Fruit fly (Drosophila melanogaster): ENCODE data around the gene CG3191.

Gene CG3191

DNA sequence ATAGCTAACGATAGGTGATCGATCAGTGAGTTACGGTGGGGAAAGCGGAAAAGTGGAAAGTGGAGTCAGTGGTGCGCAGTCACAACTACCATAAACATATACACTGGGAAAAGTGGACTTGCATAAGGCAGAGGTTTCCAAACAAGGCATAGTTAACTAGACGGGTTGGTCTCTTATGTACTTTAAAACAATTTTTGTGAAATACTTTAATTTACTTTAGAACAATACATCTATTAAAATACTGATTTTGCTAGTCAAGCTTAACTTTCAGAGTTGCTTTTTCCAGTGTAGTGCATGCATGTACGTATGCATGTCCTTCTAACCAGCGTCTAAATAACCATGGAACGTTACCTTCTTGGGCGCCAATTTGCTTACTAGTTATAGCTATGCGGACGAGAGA is 31.9 kb downstream of the CG3191 start (continued):
- peak; percentile 6 for TF ChIP-seq PHDP (tag; optimal IDR thresholded peaks at IDR 0.05)
- TF ChIP-seq CG12236 (GFP tag; optimal IDR thresholded peaks at IDR 0.05), result no peak
- TF ChIP-seq Blimp-1 (GFP tag; optimal IDR thresholded peaks at IDR 0.05), result peak; percentile 42
- TF ChIP-seq ftz-f1 (GFP tag; optimal IDR thresholded peaks at IDR 0.05), result no peak
- peak; percentile 2 for TF ChIP-seq ATbp (GFP tag; optimal IDR thresholded peaks at IDR 0.05)
- no peak for TF ChIP-seq prd (optimal IDR thresholded peaks at IDR 0.05)
- peak; percentile 30; the same call in 1 of the 3 replicates for TF ChIP-seq prd (GFP tag; IDR thresholded peaks at IDR 0.05)
- no peak for TF ChIP-seq CG13123 (GFP tag; optimal IDR thresholded peaks at IDR 0.05)
- no peak for TF ChIP-seq hkb (optimal IDR thresholded peaks at IDR 0.05)
- TF ChIP-seq hkb (GFP tag; IDR thresholded peaks at IDR 0.05), result 0 out of 2 replicates have a peak, but pooled peaks have one; percentile 9

dm6 chrX:2219246-2219645 is 32.5 kb downstream of the CG3191 start:
- no peak for TF ChIP-seq HLH54F (GFP tag; optimal IDR thresholded peaks at IDR 0.05)
- no peak for TF ChIP-seq so (GFP tag; IDR thresholded peaks at IDR 0.05)
- no peak for TF ChIP-seq CG17359 (tag; optimal IDR thresholded peaks at IDR 0.05)
- TF ChIP-seq Side (GFP tag; optimal IDR thresholded peaks at IDR 0.05), result no peak
- no peak for TF ChIP-seq dpn (GFP tag; optimal IDR thresholded peaks at IDR 0.05)
- TF ChIP-seq CG4328 (GFP tag; optimal IDR thresholded peaks at IDR 0.05), result peak; percentile 58
- peak; percentile 18 for TF ChIP-seq Deaf1 (tag; optimal IDR thresholded peaks at IDR 0.05)
- TF ChIP-seq Adf1 (GFP tag; IDR thresholded peaks at IDR 0.05), result no peak
- TF ChIP-seq chinmo (GFP tag; IDR thresholded peaks at IDR 0.05; ENCODE audit: partially characterized antibody), result 0 out of 4 replicates have a peak, but pooled peaks have one; percentile 21
- peak; percentile 46; the same call in 1 of the 3 replicates for TF ChIP-seq sr (GFP tag; IDR thresholded peaks at IDR 0.05)
- no peak for TF ChIP-seq CG4730 (GFP tag; IDR thresholded peaks at IDR 0.05)
- no peak for TF ChIP-seq CG3847 (GFP tag; IDR thresholded peaks at IDR 0.05)
- peak; percentile 89 for TF ChIP-seq CG10543 (GFP tag; optimal IDR thresholded peaks at IDR 0.05)
- TF ChIP-seq CG8478 (optimal IDR thresholded peaks at IDR 0.05), result no peak
- TF ChIP-seq Spps (tag; optimal IDR thresholded peaks at IDR 0.05), result no peak
- TF ChIP-seq abd-A (tag; optimal IDR thresholded peaks at IDR 0.05), result peak; percentile 26
- TF ChIP-seq otp (GFP tag; IDR thresholded peaks at IDR 0.05), result no peak
- TF ChIP-seq CG13296 (GFP tag; optimal IDR thresholded peaks at IDR 0.05), result no peak
- peak; percentile 61 for TF ChIP-seq sd (tag; optimal IDR thresholded peaks at IDR 0.05)
- no peak for TF ChIP-seq E2f1 (GFP tag; IDR thresholded peaks at IDR 0.05)

DNA sequence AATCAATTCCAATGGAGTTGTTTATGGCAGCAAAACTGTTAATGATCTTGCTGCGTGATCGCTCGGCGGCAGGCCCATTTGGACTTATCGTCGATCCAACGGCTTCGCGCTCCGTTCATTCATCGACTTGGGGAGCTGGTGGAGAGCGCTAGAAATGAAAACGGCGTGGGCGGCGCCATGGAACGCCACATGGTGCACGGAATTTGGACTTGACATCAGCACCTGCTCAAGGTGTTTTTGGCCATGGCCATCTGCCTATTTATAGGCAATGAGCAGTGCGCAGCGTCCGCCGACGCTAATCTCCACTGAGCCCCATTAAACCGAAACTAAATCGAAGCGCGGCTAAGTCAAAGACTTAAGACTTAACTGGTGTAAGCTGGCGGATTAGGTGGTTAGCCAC is 33.3 kb downstream of the CG3191 start:
- no peak for TF ChIP-seq H2.0 (GFP tag; IDR thresholded peaks at IDR 0.05)
- no peak for TF ChIP-seq pum (GFP tag; optimal IDR thresholded peaks at IDR 0.05)
- TF ChIP-seq aop (GFP tag; IDR thresholded peaks at IDR 0.05), result no peak
- no peak for TF ChIP-seq D19A (tag; optimal IDR thresholded peaks at IDR 0.05)
- TF ChIP-seq sr (GFP tag; IDR thresholded peaks at IDR 0.05), result peak; percentile 80
- no peak for TF ChIP-seq ERR (GFP tag; optimal IDR thresholded peaks at IDR 0.05)
- peak; percentile 83 for TF ChIP-seq sd (tag; optimal IDR thresholded peaks at IDR 0.05)
- TF ChIP-seq CG6791 (GFP tag; IDR thresholded peaks at IDR 0.05; ENCODE audit: partially characterized antibody), result no peak
- no peak for TF ChIP-seq Hmx (GFP tag; optimal IDR thresholded peaks at IDR 0.05)
- no peak for TF ChIP-seq gsb (GFP tag; IDR thresholded peaks at IDR 0.05)

All from whole organism, embryonic.